Fruit fly (Drosophila melanogaster) whole organism, adult: ENCODE measurements around the gene Apt1.

Source experiments
- CG11617 ChIP-seq: fragments of 200-800 bp; sonication (Bioruptor generic); optimal IDR thresholded peaks from 2 replicates; lab custom pipeline; 2017; ENCODE audit warnings: mild to moderate bottlenecking, missing biosample characterization, missing genetic modification reagents, missing genetic modification characterization
- CG12768 ChIP-seq: fragments of 200-800 bp; sonication (Bioruptor generic); optimal IDR thresholded peaks from 2 replicates; lab custom pipeline; 2017; ENCODE audit warnings: missing biosample characterization, missing genetic modification characterization, mild to moderate bottlenecking, moderate library complexity, missing genetic modification reagents
- CG14711 ChIP-seq: fragments of 200-800 bp; sonication (Bioruptor generic); optimal IDR thresholded peaks from 2 replicates; lab custom pipeline; 2018; ENCODE audit warnings: missing biosample characterization, mild to moderate bottlenecking, missing genetic modification characterization, moderate library complexity
- CG33017 ChIP-seq: fragments of 200-800 bp; sonication (Bioruptor generic); optimal IDR thresholded peaks from 2 replicates; lab custom pipeline; 2018; ENCODE audit warnings: missing biosample characterization, mild to moderate bottlenecking, missing genetic modification characterization, moderate library complexity
- CG5204 ChIP-seq: fragments of 200-800 bp; sonication (Bioruptor generic); optimal IDR thresholded peaks from 2 replicates; lab custom pipeline; 2016; ENCODE audit warnings: missing biosample characterization, missing genetic modification characterization
- CG7101 ChIP-seq: fragments of 200-800 bp; sonication (Bioruptor generic); optimal IDR thresholded peaks from 2 replicates; lab custom pipeline; 2018; ENCODE audit warnings: missing biosample characterization, mild to moderate bottlenecking, missing genetic modification characterization, moderate library complexity
- Crg-1 ChIP-seq: fragments of 200-800 bp; sonication (Bioruptor generic); optimal IDR thresholded peaks from 2 replicates; lab custom pipeline; 2016; ENCODE audit warnings: missing biosample characterization, missing genetic modification characterization
- Hr96 ChIP-seq: fragments of 200-800 bp; sonication (Bioruptor generic); optimal IDR thresholded peaks from 2 replicates; lab custom pipeline; 2016; ENCODE audit warnings: missing biosample characterization, missing genetic modification characterization
- bab1 ChIP-seq: fragments of 200-800 bp; sonication (Bioruptor generic); optimal IDR thresholded peaks from 3 replicates; lab custom pipeline; 2019; ENCODE audit warnings: missing biosample characterization, mild to moderate bottlenecking, missing genetic modification characterization, moderate library complexity
- cnc ChIP-seq, 2 experiments: fragments of >200 bp; optimal IDR thresholded peaks; 2 replicates each; lab custom pipeline; 2017
- ovo ChIP-seq: fragments of 200-800 bp; sonication (Bioruptor generic); optimal IDR thresholded peaks from 2 replicates; lab custom pipeline; 2016; ENCODE audit warnings: missing biosample characterization, missing genetic modification characterization
- pad ChIP-seq: fragments of 200-800 bp; sonication (Bioruptor generic); optimal IDR thresholded peaks from 3 replicates; lab custom pipeline; 2017; ENCODE audit warnings: missing biosample characterization, missing genetic modification characterization, mild to moderate bottlenecking, moderate library complexity, missing genetic modification reagents
- tj ChIP-seq: fragments of 200-800 bp; sonication (Bioruptor generic); optimal IDR thresholded peaks from 3 replicates; lab custom pipeline; 2017; ENCODE audit warnings: missing biosample characterization, mild to moderate bottlenecking, missing genetic modification characterization, moderate library complexity

DNA sequence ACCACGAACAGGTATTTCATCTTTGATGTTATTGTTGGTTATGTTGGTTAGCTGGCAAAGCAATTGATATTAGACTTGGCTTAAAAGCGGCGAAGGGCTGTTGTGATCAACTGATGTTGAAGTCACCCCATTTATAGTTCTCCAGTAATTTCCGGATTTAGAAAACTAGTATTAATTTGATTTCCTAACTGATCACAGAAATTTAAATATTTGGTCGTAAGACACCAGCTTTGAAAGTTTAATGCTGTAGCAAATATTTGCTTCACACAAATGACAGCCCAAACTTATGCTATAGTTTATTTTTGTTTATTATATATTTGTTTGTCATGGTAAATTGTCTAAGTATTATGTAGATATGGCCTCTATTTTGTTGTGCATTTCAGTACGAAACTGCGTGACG is 45.7 kb upstream of the Apt1 start, which contains the start of gene CG33269:
- TF ChIP-seq CG11617 (GFP tag; lab: Kevin White, UChicago): no peak
- no peak for TF ChIP-seq cnc (optimal IDR thresholded peaks at IDR 0.05; lab: Kevin White, UChicago)
- no peak for TF ChIP-seq CG7101 (tag; lab: Kevin White, UChicago)
- TF ChIP-seq bab1 (GFP tag; lab: Kevin White, UChicago): no peak
- TF ChIP-seq CG14711 (tag; lab: Kevin White, UChicago): no peak
- no peak for TF ChIP-seq CG12768 (GFP tag; lab: Kevin White, UChicago)
- no peak for TF ChIP-seq CG33017 (tag; lab: Kevin White, UChicago)
- TF ChIP-seq CG5204 (GFP tag; lab: Kevin White, UChicago): no peak
- TF ChIP-seq Hr96: no peak
- TF ChIP-seq ovo (GFP tag; lab: Kevin White, UChicago): no peak
- TF ChIP-seq pad: no peak
- no peak for TF ChIP-seq Crg-1 (GFP tag; lab: Kevin White, UChicago)
- no peak for TF ChIP-seq tj (GFP tag; lab: Kevin White, UChicago)
